Worm (Caenorhabditis elegans) whole organism, L2 larva: ENCODE results near the gene nas-19.

ENCODE experiments used
- egl-27 ChIP-seq: sonication (generic microtip); optimal IDR thresholded peaks from 3 replicates; lab custom pipeline; 2017; ENCODE audit warnings: missing biosample characterization, missing genetic modification reagents, missing genetic modification characterization
- lin-39 ChIP-seq: fragments of 150-350 bp; optimal IDR thresholded peaks from 2 replicates; lab custom pipeline; 2014; ENCODE audit warnings: missing biosample characterization, missing genetic modification reagents, missing genetic modification characterization
- skn-1 ChIP-seq: sonication (generic microtip); optimal IDR thresholded peaks from 2 replicates; lab custom pipeline; 2017; ENCODE audit warnings: missing biosample characterization, missing genetic modification characterization
- sma-3 ChIP-seq: sonication (generic microtip); optimal IDR thresholded peaks from 2 replicates; lab custom pipeline; 2016; ENCODE audit warnings: missing genetic modification reagents, missing genetic modification characterization, missing compliant biosample characterization
- unc-62 ChIP-seq: fragments of 150-350 bp; optimal IDR thresholded peaks from 2 replicates; lab custom pipeline; 2014; ENCODE audit warnings: missing biosample characterization, missing genetic modification reagents, missing genetic modification characterization
- ztf-11 ChIP-seq: sonication (generic microtip); optimal IDR thresholded peaks from 2 replicates; lab custom pipeline; 2017; ENCODE audit warnings: missing biosample characterization, missing genetic modification characterization

DNA sequence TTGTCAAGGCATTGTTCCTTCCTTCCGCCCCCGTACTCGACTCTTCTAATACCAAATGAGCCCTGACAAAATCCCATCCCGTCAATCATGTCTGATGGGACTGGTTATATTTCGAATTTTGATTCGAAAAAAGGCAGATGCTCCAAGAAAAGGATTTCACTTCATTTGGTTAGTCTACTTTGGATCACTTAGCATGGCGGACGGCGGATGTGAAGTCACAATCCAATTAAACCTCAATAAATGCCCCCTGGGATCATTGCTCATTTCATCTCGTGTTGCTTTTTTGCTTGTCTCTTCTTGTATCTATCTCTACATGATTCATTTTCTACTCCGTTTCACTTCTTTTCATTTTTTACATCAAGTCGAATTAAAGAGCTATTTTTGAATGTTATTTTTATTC lies 23.2 kb downstream of the nas-19 start:
- no peak for TF ChIP-seq sma-3 (GFP tag; lab: Kevin White, UChicago)
- no peak for TF ChIP-seq skn-1 (tag; lab: Kevin White, UChicago)
- no peak for TF ChIP-seq egl-27 (tag; lab: Kevin White, UChicago)
- no peak for TF ChIP-seq ztf-11 (tag; lab: Kevin White, UChicago)
- no peak for TF ChIP-seq unc-62
- no peak for TF ChIP-seq lin-39
